Worm (Caenorhabditis elegans) whole organism, L2 larva: Measurements from ENCODE around the gene T21C12.8.
A peak's percentile ranks its signal among the peaks of the same experiment; 100 is the strongest.

ENCODE experiments used
- C34F6.9 ChIP-seq: fragments of 150-350 bp; optimal IDR thresholded peaks from 2 replicates; lab custom pipeline; 2014; ENCODE audit warnings: missing biosample characterization, missing genetic modification characterization
- F13H6.1 ChIP-seq: sonication (generic microtip); optimal IDR thresholded peaks from 2 replicates; lab custom pipeline; 2016; ENCODE audit warnings: missing genetic modification characterization, missing compliant biosample characterization
- Y55F3AM.14 ChIP-seq: fragments of 200-800 bp; sonication (Bioruptor generic); optimal IDR thresholded peaks from 2 replicates; lab custom pipeline; 2018; ENCODE audit warnings: mild to moderate bottlenecking, missing genetic modification characterization, missing compliant biosample characterization
- ZK546.5 ChIP-seq: sonication (generic microtip); optimal IDR thresholded peaks from 2 replicates; lab custom pipeline; 2017; ENCODE audit warnings: missing biosample characterization, missing genetic modification characterization
- alr-1 ChIP-seq: fragments of 150-350 bp; optimal IDR thresholded peaks from 2 replicates; lab custom pipeline; 2014; ENCODE audit warnings: missing biosample characterization, missing genetic modification characterization
- aly-2 ChIP-seq: fragments of 150-350 bp; optimal IDR thresholded peaks from 2 replicates; lab custom pipeline; 2014; ENCODE audit warnings: missing biosample characterization, missing genetic modification characterization
- ama-1 ChIP-seq: fragments of 150-350 bp; optimal IDR thresholded peaks from 2 replicates; lab custom pipeline; 2018; ENCODE audit warnings: inconsistent platforms
- blmp-1 ChIP-seq: sonication (generic microtip); optimal IDR thresholded peaks from 2 replicates; lab custom pipeline; 2017; ENCODE audit warnings: missing genetic modification characterization, mild to moderate bottlenecking, missing compliant biosample characterization, antibody characterized with exemption, moderate library complexity; ENCODE audit not compliant: insufficient read depth
- ceh-16 ChIP-seq: fragments of 150-350 bp; optimal IDR thresholded peaks from 2 replicates; lab custom pipeline; 2014; ENCODE audit warnings: missing biosample characterization, missing genetic modification characterization
- ceh-82 ChIP-seq: fragments of 150-350 bp; optimal IDR thresholded peaks from 2 replicates; lab custom pipeline; 2014; ENCODE audit warnings: missing biosample characterization, missing genetic modification characterization
- crh-2 ChIP-seq: sonication (generic microtip); optimal IDR thresholded peaks from 2 replicates; lab custom pipeline; 2017; ENCODE audit warnings: missing biosample characterization, missing genetic modification characterization
- egl-27 ChIP-seq: sonication (generic microtip); optimal IDR thresholded peaks from 3 replicates; lab custom pipeline; 2017; ENCODE audit warnings: missing biosample characterization, missing genetic modification reagents, missing genetic modification characterization
- elt-1 ChIP-seq: fragments of 150-350 bp; optimal IDR thresholded peaks from 2 replicates; lab custom pipeline; 2014; ENCODE audit warnings: missing biosample characterization, missing genetic modification characterization
- elt-3 ChIP-seq: sonication (generic microtip); optimal IDR thresholded peaks from 2 replicates; lab custom pipeline; 2017; ENCODE audit warnings: missing biosample characterization, missing genetic modification characterization
- gmeb-1 ChIP-seq: fragments of 150-350 bp; optimal IDR thresholded peaks from 2 replicates; lab custom pipeline; 2014; ENCODE audit warnings: missing biosample characterization, missing genetic modification characterization
- lin-11 ChIP-seq: fragments of 150-350 bp; sonication (generic microtip); optimal IDR thresholded peaks from 2 replicates; lab custom pipeline; 2014; ENCODE audit warnings: missing biosample characterization, missing genetic modification characterization, inconsistent platforms, mixed read lengths
- lin-13 ChIP-seq: fragments of 150-350 bp; optimal IDR thresholded peaks from 2 replicates; lab custom pipeline; 2014; ENCODE audit warnings: missing biosample characterization, missing genetic modification reagents, missing genetic modification characterization
- lin-39 ChIP-seq: fragments of 150-350 bp; optimal IDR thresholded peaks from 2 replicates; lab custom pipeline; 2014; ENCODE audit warnings: missing biosample characterization, missing genetic modification reagents, missing genetic modification characterization
- lsy-2 ChIP-seq, 2 experiments: fragments of 150-350 bp in 1 of 2; sonication (generic microtip) in 1 of 2; optimal IDR thresholded peaks; 2 replicates each; lab custom pipeline; 2014 to 2017; ENCODE audit warnings: missing biosample characterization in 2 of 2, missing genetic modification characterization in 2 of 2
- mab-5 ChIP-seq: fragments of 150-350 bp; optimal IDR thresholded peaks from 2 replicates; lab custom pipeline; 2014; ENCODE audit warnings: missing biosample characterization, missing genetic modification characterization
- nhr-10 ChIP-seq: sonication (generic microtip); optimal IDR thresholded peaks from 2 replicates; lab custom pipeline; 2017; ENCODE audit warnings: missing biosample characterization, missing genetic modification characterization
- nhr-12 ChIP-seq: fragments of 150-350 bp; optimal IDR thresholded peaks from 2 replicates; lab custom pipeline; 2014; ENCODE audit warnings: missing biosample characterization, missing genetic modification characterization
- nhr-237 ChIP-seq: fragments of 150-350 bp; optimal IDR thresholded peaks from 2 replicates; lab custom pipeline; 2014; ENCODE audit warnings: missing biosample characterization, missing genetic modification characterization
- nhr-25 ChIP-seq: fragments of 150-350 bp; sonication (generic microtip); optimal IDR thresholded peaks from 3 replicates; lab custom pipeline; 2014; ENCODE audit warnings: missing biosample characterization, missing genetic modification characterization
- nhr-6 ChIP-seq: fragments of 150-350 bp; optimal IDR thresholded peaks from 2 replicates; lab custom pipeline; 2014; ENCODE audit warnings: missing biosample characterization, missing genetic modification characterization
- nhr-77 ChIP-seq: fragments of 150-350 bp; optimal IDR thresholded peaks from 2 replicates; lab custom pipeline; 2014; ENCODE audit warnings: missing biosample characterization, missing genetic modification characterization
- peb-1 ChIP-seq: fragments of 150-350 bp; optimal IDR thresholded peaks from 2 replicates; lab custom pipeline; 2014; ENCODE audit warnings: missing biosample characterization, missing genetic modification characterization
- sem-4 ChIP-seq: fragments of 150-350 bp; optimal IDR thresholded peaks from 2 replicates; lab custom pipeline; 2014; ENCODE audit warnings: missing biosample characterization, missing genetic modification reagents, missing genetic modification characterization
- skn-1 ChIP-seq: sonication (generic microtip); optimal IDR thresholded peaks from 2 replicates; lab custom pipeline; 2017; ENCODE audit warnings: missing biosample characterization, missing genetic modification characterization
- sma-3 ChIP-seq: sonication (generic microtip); optimal IDR thresholded peaks from 2 replicates; lab custom pipeline; 2016; ENCODE audit warnings: missing genetic modification reagents, missing genetic modification characterization, missing compliant biosample characterization
- sma-9 ChIP-seq, 2 experiments: fragments of 150-350 bp in 1 of 2; sonication (generic microtip) in 1 of 2; optimal IDR thresholded peaks; 2 replicates each; lab custom pipeline; 2014 to 2016; ENCODE audit warnings: missing genetic modification characterization in 2 of 2, mild to moderate bottlenecking in 1 of 2, missing biosample characterization in 1 of 2, missing compliant biosample characterization in 1 of 2, missing genetic modification reagents in 1 of 2, moderate library complexity in 1 of 2
- snpc-4 ChIP-seq: fragments of 150-350 bp; optimal IDR thresholded peaks from 2 replicates; lab custom pipeline; 2014; ENCODE audit warnings: missing biosample characterization, missing genetic modification characterization
- unc-55 ChIP-seq: fragments of 150-350 bp; sonication (generic microtip); optimal IDR thresholded peaks from 3 replicates; lab custom pipeline; 2014; ENCODE audit warnings: missing biosample characterization, missing genetic modification reagents, missing genetic modification characterization
- unc-62 ChIP-seq: fragments of 150-350 bp; optimal IDR thresholded peaks from 2 replicates; lab custom pipeline; 2014; ENCODE audit warnings: missing biosample characterization, missing genetic modification reagents, missing genetic modification characterization
- zag-1 ChIP-seq: fragments of 150-350 bp; optimal IDR thresholded peaks from 2 replicates; lab custom pipeline; 2014; ENCODE audit warnings: missing biosample characterization, missing genetic modification characterization
- ztf-11 ChIP-seq: sonication (generic microtip); optimal IDR thresholded peaks from 2 replicates; lab custom pipeline; 2017; ENCODE audit warnings: missing biosample characterization, missing genetic modification characterization
- ztf-4 ChIP-seq: fragments of 150-350 bp; optimal IDR thresholded peaks from 2 replicates; lab custom pipeline; 2014; ENCODE audit warnings: missing biosample characterization, missing genetic modification characterization

The T21C12.8 gene

DNA sequence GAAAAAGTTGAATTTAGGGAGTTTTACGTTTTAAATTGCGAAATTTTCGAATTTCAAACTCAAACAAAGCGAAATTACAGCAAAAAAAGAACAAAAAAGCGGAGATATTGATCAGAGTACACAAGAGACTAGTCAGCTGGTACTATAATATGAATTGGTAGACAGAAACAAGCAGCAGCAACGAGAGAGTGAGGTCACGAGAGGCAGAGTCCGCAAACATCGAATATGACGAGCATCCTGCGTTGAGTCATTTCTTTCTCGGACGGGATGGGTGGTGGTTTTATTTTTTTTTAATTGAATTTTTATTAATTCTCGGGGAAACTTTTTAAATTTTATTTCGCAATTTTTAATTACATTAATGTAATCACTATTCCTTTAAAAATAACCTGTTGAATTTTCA lies 46.9 kb upstream of the T21C12.8 start (continued):
- TF ChIP-seq ztf-11 (tag; lab: Kevin White, UChicago), result no peak
- TF ChIP-seq ama-1 (lab: Kevin White, UChicago), result peak; percentile 17
- peak; percentile 67 for TF ChIP-seq unc-55
- peak; percentile 78 for TF ChIP-seq crh-2 (tag; lab: Kevin White, UChicago)
- TF ChIP-seq sem-4 (tag; lab: Kevin White, UChicago), result no peak
- no peak for TF ChIP-seq alr-1 (tag; lab: Kevin White, UChicago)
- TF ChIP-seq lin-39 (tag; lab: Kevin White, UChicago), result no peak
- TF ChIP-seq nhr-77 (tag; lab: Kevin White, UChicago), result no peak
- TF ChIP-seq mab-5 (tag; lab: Kevin White, UChicago), result peak; percentile 8
- no peak for TF ChIP-seq zag-1 (tag; lab: Kevin White, UChicago)
- no peak for TF ChIP-seq nhr-10 (tag; lab: Kevin White, UChicago)
- TF ChIP-seq ceh-82 (tag; lab: Kevin White, UChicago), result no peak
- TF ChIP-seq gmeb-1 (tag; lab: Kevin White, UChicago), result peak; percentile 74

DNA sequence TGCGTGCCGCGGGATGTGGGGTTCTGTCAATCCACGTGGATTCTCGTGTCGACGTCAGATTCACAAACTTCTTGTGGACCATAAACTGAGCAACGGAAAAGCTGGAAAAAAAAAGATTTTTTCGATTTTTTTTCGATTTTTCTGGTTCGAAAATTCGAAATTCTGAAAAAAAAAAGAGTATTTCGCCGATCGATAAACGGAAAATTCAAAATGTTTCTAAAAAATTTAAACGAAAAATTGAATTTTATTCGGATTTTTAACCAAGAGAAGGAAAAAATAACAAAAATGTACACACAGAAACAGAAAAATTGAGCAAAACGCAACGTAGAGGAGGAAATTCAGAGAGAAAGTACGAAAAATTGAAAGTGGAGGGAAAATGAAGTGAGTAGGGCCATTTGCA lies 43.6 kb upstream of the T21C12.8 start, which contains the start of gene Y39A1A.3:
Gene Y39A1A.3 (minus strand): TSS at position 101 of the 400 bp plus-strand sequence.
- TF ChIP-seq ztf-11 (tag; lab: Kevin White, UChicago), result no peak
- TF ChIP-seq skn-1 (tag; lab: Kevin White, UChicago), result no peak
- TF ChIP-seq lin-13, result no peak
- no peak for TF ChIP-seq nhr-25 (tag; lab: Kevin White, UChicago)
- TF ChIP-seq peb-1, result no peak
- no peak for TF ChIP-seq nhr-237
- no peak for TF ChIP-seq sma-9 (GFP tag; optimal IDR thresholded peaks at IDR 0.05; lab: Kevin White, UChicago)
- no peak for TF ChIP-seq sma-9 (tag; optimal IDR thresholded peaks at IDR 0.05; lab: Kevin White, UChicago)
- no peak for TF ChIP-seq lsy-2 (tag; optimal IDR thresholded peaks at IDR 0.05; lab: Kevin White, UChicago)
- no peak for TF ChIP-seq elt-3 (tag; lab: Kevin White, UChicago)
- no peak for TF ChIP-seq lin-39 (tag; lab: Kevin White, UChicago)
- TF ChIP-seq ceh-82 (tag; lab: Kevin White, UChicago), result no peak
- no peak for TF ChIP-seq unc-62 (GFP tag; lab: Kevin White, UChicago)

- TF ChIP-seq ztf-11 (tag; lab: Kevin White, UChicago) (no peak), blmp-1 (tag; lab: Kevin White, UChicago) (no peak), crh-2 (tag; lab: Kevin White, UChicago) (no peak), nhr-12 (tag; lab: Kevin White, UChicago) (no peak), elt-1 (no peak), mab-5 (tag; lab: Kevin White, UChicago) (no peak), C34F6.9 (no peak), peb-1 (no peak), egl-27 (tag; lab: Kevin White, UChicago) (no peak), lsy-2 (tag; optimal IDR thresholded peaks at IDR 0.05; lab: Kevin White, UChicago) (no peak), Y55F3AM.14 (GFP tag; lab: Kevin White, UChicago) (no peak), sma-3 (GFP tag; lab: Kevin White, UChicago) (no peak), nhr-6 (tag; lab: Kevin White, UChicago) (no peak), lin-11 (tag; lab: Kevin White, UChicago) (no peak), lin-13 (no peak), nhr-237 (no peak), F13H6.1 (tag; lab: Kevin White, UChicago) (no peak)
Measured at ce11 chrIII:10595066-10595465, 42.2 kb upstream of the T21C12.8 start, which contains the start of gene Y45F3A.9. Gene Y45F3A.9 (minus strand): TSS chrIII:10595166.

- TF ChIP-seq nhr-12 (tag; lab: Kevin White, UChicago) (no peak), blmp-1 (tag; lab: Kevin White, UChicago) (no peak), alr-1 (tag; lab: Kevin White, UChicago) (no peak), ceh-16 (tag; lab: Kevin White, UChicago) (no peak), nhr-25 (tag; lab: Kevin White, UChicago) (no peak), ama-1 (lab: Kevin White, UChicago) (no peak), ztf-4 (no peak), peb-1 (no peak), ZK546.5 (tag; lab: Kevin White, UChicago) (no peak), ceh-82 (tag; lab: Kevin White, UChicago) (no peak), snpc-4 (tag; lab: Kevin White, UChicago) (no peak), F13H6.1 (tag; lab: Kevin White, UChicago) (no peak), aly-2 (tag; lab: Kevin White, UChicago) (no peak)
Measured at ce11 chrIII:10592729-10593128, 39.9 kb upstream of the T21C12.8 start, which contains the start of gene Y45F3A.8. Gene Y45F3A.8 (minus strand): TSS chrIII:10592829.
